Fruit fly (Drosophila melanogaster): ENCODE data around the gene shams.

dm6 chr3R:25054451-25055188 lies 19.8 kb downstream of the shams start, which contains the start of gene CG31109:
- TF ChIP-seq pad (GFP tag; optimal IDR thresholded peaks at IDR 0.05) (peak; percentile 32), CG7045 (GFP tag; optimal IDR thresholded peaks at IDR 0.05) (no peak), Hr96 (GFP tag; optimal IDR thresholded peaks at IDR 0.05) (no peak), ovo (GFP tag; optimal IDR thresholded peaks at IDR 0.05) (no peak)

All from whole organism, adult.